Fruit fly (Drosophila melanogaster): Measurements from ENCODE around the gene Klp98A.
A peak's percentile ranks its signal among the peaks of the same experiment; 100 is the strongest.

The Klp98A gene

dm6 chr3R:27569706-27570105 is 10.8 kb upstream of the Klp98A start (continued):
- TF ChIP-seq CG17385 (GFP tag; optimal IDR thresholded peaks at IDR 0.05) (peak; percentile 75), CG11695 (GFP tag; IDR thresholded peaks at IDR 0.05) (peak; percentile 86), CG8388 (GFP tag; optimal IDR thresholded peaks at IDR 0.05) (peak; percentile 58), CG6791 (GFP tag; IDR thresholded peaks at IDR 0.05; ENCODE audit: partially characterized antibody) (no peak), Sox102F (GFP tag; optimal IDR thresholded peaks at IDR 0.05) (no peak), CG1647 (GFP tag; optimal IDR thresholded peaks at IDR 0.05) (peak; percentile 88), Dref (GFP tag; IDR thresholded peaks at IDR 0.05) (no peak), CG10543 (GFP tag; optimal IDR thresholded peaks at IDR 0.05) (peak; percentile 79), CG10462 (GFP tag; optimal IDR thresholded peaks at IDR 0.05) (peak; percentile 29), Oli (tag; optimal IDR thresholded peaks at IDR 0.05) (peak; percentile 77), ranshi (GFP tag; IDR thresholded peaks at IDR 0.05) (peak; percentile 88), CG6175 (GFP tag; IDR thresholded peaks at IDR 0.05) (peak; percentile 76; the same call in 2 of the 3 replicates), CG7357 (GFP tag; IDR thresholded peaks at IDR 0.05) (peak; percentile 77; the same call in 2 of the 3 replicates), CG17328 (GFP tag; IDR thresholded peaks at IDR 0.05) (peak; percentile 83), wdn (GFP tag; IDR thresholded peaks at IDR 0.05) (peak; percentile 69; the same call in 1 of the 2 replicates), Myb (GFP tag; optimal IDR thresholded peaks at IDR 0.05) (peak; percentile 62), ato (GFP tag; IDR thresholded peaks at IDR 0.05; ENCODE audit: partially characterized antibody) (no peak), H15 (GFP tag; IDR thresholded peaks at IDR 0.05) (peak; percentile 89), lbe (GFP tag; optimal IDR thresholded peaks at IDR 0.05) (peak; percentile 89), Fer3 (tag; optimal IDR thresholded peaks at IDR 0.05) (peak; percentile 92), Opbp (GFP tag; IDR thresholded peaks at IDR 0.05; ENCODE audit: partially characterized antibody) (no peak), CG16813 (GFP tag; IDR thresholded peaks at IDR 0.05; ENCODE audit: partially characterized antibody) (no peak), CG6689 (GFP tag; IDR thresholded peaks at IDR 0.05) (peak; percentile 80), CG12236 (GFP tag; optimal IDR thresholded peaks at IDR 0.05) (peak; percentile 6), CG12744 (GFP tag; optimal IDR thresholded peaks at IDR 0.05) (peak; percentile 54), CG11504 (tag; optimal IDR thresholded peaks at IDR 0.05) (peak; percentile 93), lola (GFP tag; optimal IDR thresholded peaks at IDR 0.05) (no peak), z (GFP tag; IDR thresholded peaks at IDR 0.05) (peak; percentile 75; the same call in 2 of the 3 replicates), CG12104 (GFP tag; optimal IDR thresholded peaks at IDR 0.05) (peak; percentile 82), Sin3A (optimal IDR thresholded peaks at IDR 0.05) (no peak), CG8924 (tag; optimal IDR thresholded peaks at IDR 0.05) (peak; percentile 86), B-H2 (GFP tag; optimal IDR thresholded peaks at IDR 0.05) (no peak), CG1529 (GFP tag; optimal IDR thresholded peaks at IDR 0.05) (peak; percentile 52), CG9609 (GFP tag; optimal IDR thresholded peaks at IDR 0.05) (peak; percentile 45), CG8765 (GFP tag; IDR thresholded peaks at IDR 0.05) (no peak), pita (GFP tag; optimal IDR thresholded peaks at IDR 0.05) (no peak), CG17361 (GFP tag; IDR thresholded peaks at IDR 0.05) (no peak; the same call in 1 of the 3 replicates), Nf-YA (GFP tag; IDR thresholded peaks at IDR 0.05) (peak; percentile 82), Deaf1 (tag; optimal IDR thresholded peaks at IDR 0.05) (no peak), CG1024 (GFP tag; IDR thresholded peaks at IDR 0.05) (peak; percentile 67), Hr78 (GFP tag; optimal IDR thresholded peaks at IDR 0.05) (peak in 1 of 2 experiments; percentile 68), Pdp1 (GFP tag; optimal IDR thresholded peaks at IDR 0.05) (peak; percentile 79 to 85), CG14965 (GFP tag; optimal IDR thresholded peaks at IDR 0.05; ENCODE audit: borderline replicate concordance) (peak; percentile 67), kni (GFP tag; optimal IDR thresholded peaks at IDR 0.05) (no peak), CG4282 (GFP tag; optimal IDR thresholded peaks at IDR 0.05) (peak; percentile 69), CG14050 (GFP tag; IDR thresholded peaks at IDR 0.05) (peak; percentile 86), cg (GFP tag; optimal IDR thresholded peaks at IDR 0.05) (peak; percentile 1), Mad (GFP tag; optimal IDR thresholded peaks at IDR 0.05) (peak; percentile 53), pnt (GFP tag; optimal IDR thresholded peaks at IDR 0.05) (peak; percentile 73), CG12769 (tag; optimal IDR thresholded peaks at IDR 0.05) (peak; percentile 85)
